Fruit fly (Drosophila melanogaster) whole organism, wandering third instar larva: ENCODE data around the gene CG15239.

ENCODE experiments used
- Abd-B ChIP-seq: fragments of >200 bp; optimal IDR thresholded peaks from 2 replicates; lab custom pipeline; 2017; ENCODE audit warnings: missing biosample characterization, missing genetic modification characterization
- CG32264 ChIP-seq: fragments of 200-800 bp; sonication (Bioruptor generic); optimal IDR thresholded peaks from 2 replicates; lab custom pipeline; 2016; ENCODE audit warnings: missing biosample characterization, missing genetic modification characterization
- CG9705 ChIP-seq: fragments of 200-800 bp; sonication (Bioruptor generic); optimal IDR thresholded peaks from 2 replicates; lab custom pipeline; 2018; ENCODE audit warnings: missing biosample characterization, mild to moderate bottlenecking, missing genetic modification characterization
- CrebA ChIP-seq: fragments of 200-800 bp; sonication (Bioruptor generic); optimal IDR thresholded peaks from 2 replicates; lab custom pipeline; 2016; ENCODE audit warnings: missing biosample characterization, mild to moderate bottlenecking, missing genetic modification characterization, borderline replicate concordance
- Dif ChIP-seq: fragments of 200-275, 200-300 bp; sonication (Bioruptor generic); optimal IDR thresholded peaks from 2 replicates; lab custom pipeline; 2018; ENCODE audit warnings: missing biosample characterization, missing genetic modification characterization; ENCODE audit not compliant: partially characterized antibody
- GATAd ChIP-seq: sonication (Bioruptor generic); optimal IDR thresholded peaks from 2 replicates; lab custom pipeline; 2016; ENCODE audit warnings: missing biosample characterization, missing genetic modification characterization
- HLH106 ChIP-seq: fragments of 200-800 bp; optimal IDR thresholded peaks from 3 replicates; lab custom pipeline; 2019; ENCODE audit warnings: missing biosample characterization, mild to moderate bottlenecking, missing genetic modification characterization, moderate library complexity
- Hnf4 ChIP-seq: fragments of 200-800 bp; sonication (Bioruptor generic); optimal IDR thresholded peaks from 2 replicates; lab custom pipeline; 2016; ENCODE audit warnings: missing biosample characterization, mild to moderate bottlenecking, missing genetic modification characterization
- Hr83 ChIP-seq: fragments of 200-300 bp; sonication (Bioruptor generic); optimal IDR thresholded peaks from 2 replicates; lab custom pipeline; 2016; ENCODE audit warnings: missing biosample characterization, mild to moderate bottlenecking, missing genetic modification characterization, moderate library complexity; ENCODE audit not compliant: poor library complexity, severe bottlenecking
- Mio ChIP-seq: sonication (Bioruptor generic); optimal IDR thresholded peaks from 2 replicates; lab custom pipeline; 2016; ENCODE audit warnings: missing biosample characterization, missing genetic modification characterization
- N ChIP-seq: fragments of >200 bp; optimal IDR thresholded peaks from 2 replicates; lab custom pipeline; 2018; ENCODE audit warnings: missing biosample characterization, missing external identifiers, missing genetic modification characterization
- OdsH ChIP-seq: fragments of 200-800 bp; sonication (Bioruptor generic); optimal IDR thresholded peaks from 2 replicates; lab custom pipeline; 2016; ENCODE audit warnings: missing biosample characterization, mild to moderate bottlenecking, missing genetic modification characterization
- Rel ChIP-seq, 2 experiments: fragments of 200-800 bp; sonication (Bioruptor generic) in 1 of 2; optimal IDR thresholded peaks; 2 replicates in 1 of 2; 3 replicates in 1 of 2; lab custom pipeline; 2016 to 2019; ENCODE audit warnings: mild to moderate bottlenecking in 2 of 2, missing biosample characterization in 2 of 2, missing genetic modification characterization in 2 of 2, moderate library complexity in 1 of 2
- Sp1 ChIP-seq: fragments of 200-800 bp; sonication (Bioruptor generic); optimal IDR thresholded peaks from 3 replicates; lab custom pipeline; 2019; ENCODE audit warnings: missing biosample characterization, mild to moderate bottlenecking, missing genetic modification characterization, moderate library complexity
- Vsx2 ChIP-seq: fragments of 200-300, 225-300 bp; sonication (Bioruptor generic); optimal IDR thresholded peaks from 2 replicates; lab custom pipeline; 2018; ENCODE audit warnings: missing biosample characterization, missing genetic modification characterization; ENCODE audit not compliant: partially characterized antibody
- br ChIP-seq: fragments of 200-800 bp; sonication (Bioruptor generic); optimal IDR thresholded peaks from 2 replicates; lab custom pipeline; 2016; ENCODE audit warnings: missing biosample characterization, missing genetic modification characterization
- brk ChIP-seq: fragments of 200-800 bp; sonication (Bioruptor generic); optimal IDR thresholded peaks from 2 replicates; lab custom pipeline; 2016; ENCODE audit warnings: missing biosample characterization, mild to moderate bottlenecking, missing genetic modification characterization
- dl ChIP-seq, 2 experiments: fragments of 175-275, 200-275 bp in 1 of 2; fragments of 200-275 bp in 1 of 2; sonication (Bioruptor generic); optimal IDR thresholded peaks; lab custom pipeline; 2018; ENCODE audit warnings: mild to moderate bottlenecking in 2 of 2, missing biosample characterization in 2 of 2, missing genetic modification characterization in 2 of 2, moderate library complexity in 2 of 2; ENCODE audit not compliant: partially characterized antibody in 2 of 2, insufficient read depth in 1 of 2
- dmrt93B ChIP-seq: fragments of 200-800 bp; sonication (Bioruptor generic); optimal IDR thresholded peaks from 2 replicates; lab custom pipeline; 2018; ENCODE audit warnings: missing biosample characterization, mild to moderate bottlenecking, missing genetic modification characterization
- dsf ChIP-seq: sonication (Bioruptor generic); optimal IDR thresholded peaks from 2 replicates; lab custom pipeline; 2016; ENCODE audit warnings: missing biosample characterization, missing genetic modification characterization, borderline replicate concordance
- ey ChIP-seq: fragments of 200-800 bp; sonication (Bioruptor generic); optimal IDR thresholded peaks from 2 replicates; lab custom pipeline; 2016; ENCODE audit warnings: missing biosample characterization, missing genetic modification characterization
- foxo ChIP-seq, 2 experiments: fragments of 200-800 bp; sonication (Bioruptor generic); optimal IDR thresholded peaks; 2 replicates in 1 of 2; 3 replicates in 1 of 2; lab custom pipeline; 2016 to 2017; ENCODE audit warnings: missing biosample characterization in 2 of 2, missing genetic modification characterization in 2 of 2
- fru ChIP-seq: fragments of 200-800 bp; sonication (Bioruptor generic); optimal IDR thresholded peaks from 3 replicates; lab custom pipeline; 2016; ENCODE audit warnings: missing biosample characterization, mild to moderate bottlenecking, missing genetic modification characterization
- h ChIP-seq: fragments of 200-800 bp; sonication (Bioruptor generic); optimal IDR thresholded peaks from 3 replicates; lab custom pipeline; 2016; ENCODE audit warnings: missing biosample characterization, mild to moderate bottlenecking, missing genetic modification characterization
- lola ChIP-seq: fragments of >200 bp; optimal IDR thresholded peaks from 2 replicates; lab custom pipeline; 2017; ENCODE audit warnings: missing biosample characterization, missing genetic modification characterization
- pan ChIP-seq: fragments of >200 bp; optimal IDR thresholded peaks from 2 replicates; lab custom pipeline; 2017
- psq ChIP-seq: fragments of 200-800 bp; sonication (Bioruptor generic); optimal IDR thresholded peaks from 3 replicates; lab custom pipeline; 2017; ENCODE audit warnings: missing biosample characterization, mild to moderate bottlenecking, missing genetic modification characterization, moderate library complexity
- rgr ChIP-seq: fragments of 200-800 bp; sonication (Bioruptor generic); optimal IDR thresholded peaks from 3 replicates; lab custom pipeline; 2016; ENCODE audit warnings: missing biosample characterization, mild to moderate bottlenecking, missing genetic modification characterization
- sage ChIP-seq: fragments of 200-800 bp; sonication (Bioruptor generic); optimal IDR thresholded peaks from 2 replicates; lab custom pipeline; 2016; ENCODE audit warnings: missing biosample characterization, mild to moderate bottlenecking, missing genetic modification characterization
- sv ChIP-seq: fragments of 200-800 bp; sonication (Bioruptor generic); optimal IDR thresholded peaks from 3 replicates; lab custom pipeline; 2016; ENCODE audit warnings: missing biosample characterization, missing genetic modification characterization
- tai ChIP-seq: sonication (Bioruptor generic); optimal IDR thresholded peaks from 2 replicates; lab custom pipeline; 2016; ENCODE audit warnings: missing biosample characterization, missing genetic modification characterization
- usp ChIP-seq: fragments of >200 bp; optimal IDR thresholded peaks from 2 replicates; lab custom pipeline; 2017; ENCODE audit warnings: missing biosample characterization, missing genetic modification characterization

CG15239 gene

dm6 chrX:3840962-3841361 is 43.0 kb upstream of the CG15239 start:
- TF ChIP-seq Vsx2 (GFP tag; lab: Kevin White, UChicago) (peak; percentile 56), h (peak; percentile 7), CrebA (GFP tag; lab: Kevin White, UChicago) (peak; percentile 29), fru (peak; percentile 54), br (GFP tag; lab: Kevin White, UChicago) (no peak), Rel (GFP tag; optimal IDR thresholded peaks at IDR 0.05; lab: Kevin White, UChicago) (peak; percentile 56), Rel (tag; optimal IDR thresholded peaks at IDR 0.05; lab: Kevin White, UChicago) (no peak), ey (GFP tag; lab: Kevin White, UChicago) (no peak), tai (GFP tag; lab: Kevin White, UChicago) (no peak), Dif (GFP tag; lab: Kevin White, UChicago) (peak; percentile 48), dmrt93B (GFP tag; lab: Kevin White, UChicago) (no peak), brk (peak; percentile 67), Sp1 (GFP tag; lab: Kevin White, UChicago) (peak; percentile 17), sv (no peak), dsf (GFP tag; lab: Kevin White, UChicago) (no peak)

- TF ChIP-seq br (GFP tag; lab: Kevin White, UChicago) (no peak), N (GFP tag; lab: Kevin White, UChicago) (no peak), Vsx2 (GFP tag; lab: Kevin White, UChicago) (peak; percentile 50)
Measured at dm6 chrX:3842898-3843297, 41.1 kb upstream of the CG15239 start.

- TF ChIP-seq OdsH, result peak; percentile 32
- TF ChIP-seq Mio (GFP tag; lab: Kevin White, UChicago), result no peak
- TF ChIP-seq Dif (GFP tag; lab: Kevin White, UChicago), result peak; percentile 74
- TF ChIP-seq CG9705 (GFP tag; lab: Kevin White, UChicago), result no peak
- peak; percentile 6 for TF ChIP-seq h
- no peak for TF ChIP-seq lola (GFP tag; lab: Kevin White, UChicago)
- no peak for TF ChIP-seq HLH106 (tag; lab: Kevin White, UChicago)
- no peak for TF ChIP-seq sage (GFP tag; lab: Kevin White, UChicago)
- TF ChIP-seq brk, result no peak
- peak; percentile 15 for TF ChIP-seq Rel (GFP tag; optimal IDR thresholded peaks at IDR 0.05; lab: Kevin White, UChicago)
- peak; percentile 40 for TF ChIP-seq Rel (tag; optimal IDR thresholded peaks at IDR 0.05; lab: Kevin White, UChicago)
- TF ChIP-seq foxo (GFP tag; optimal IDR thresholded peaks at IDR 0.05; lab: Kevin White, UChicago), result no peak
- peak; percentile 57 to 59 for TF ChIP-seq dl (GFP tag; optimal IDR thresholded peaks at IDR 0.05; lab: Kevin White, UChicago; ENCODE audit: insufficient read depth in 1 of 2, partially characterized antibody in 2 of 2)
- no peak for TF ChIP-seq Hnf4 (GFP tag; lab: Kevin White, UChicago)
- no peak for TF ChIP-seq Abd-B
- peak; percentile 58 for TF ChIP-seq Hr83
- TF ChIP-seq tai (GFP tag; lab: Kevin White, UChicago), result no peak
- TF ChIP-seq rgr (GFP tag; lab: Kevin White, UChicago), result peak; percentile 18
- TF ChIP-seq Sp1 (GFP tag; lab: Kevin White, UChicago), result peak; percentile 20
- TF ChIP-seq sv, result no peak
- peak; percentile 91 for TF ChIP-seq Vsx2 (GFP tag; lab: Kevin White, UChicago)
- TF ChIP-seq pan (lab: Kevin White, UChicago), result no peak
Measured at dm6 chrX:3845340-3846161, 38.4 kb upstream of the CG15239 start.

dm6 chrX:3846393-3846792 is 37.6 kb upstream of the CG15239 start:
- no peak for TF ChIP-seq dsf (GFP tag; lab: Kevin White, UChicago)

- no peak for TF ChIP-seq usp (GFP tag; lab: Kevin White, UChicago)
- no peak for TF ChIP-seq Mio (GFP tag; lab: Kevin White, UChicago)
- TF ChIP-seq brk, result no peak
- TF ChIP-seq CG9705 (GFP tag; lab: Kevin White, UChicago), result no peak
- TF ChIP-seq CG32264 (GFP tag; lab: Kevin White, UChicago), result no peak
- TF ChIP-seq GATAd (GFP tag; lab: Kevin White, UChicago), result no peak
- no peak for TF ChIP-seq psq (GFP tag; lab: Kevin White, UChicago)
Measured at dm6 chrX:3849419-3850028, 34.4 kb upstream of the CG15239 start.
